Worm (Caenorhabditis elegans) whole organism, L4/young adult: ENCODE results near the gene M02F4.1.

Source experiments
- W03F9.2 ChIP-seq: fragments of 150-350 bp; optimal IDR thresholded peaks from 2 replicates; lab custom pipeline; 2014; ENCODE audit warnings: missing biosample characterization, missing genetic modification characterization
- dao-5 ChIP-seq: sonication (generic microtip); optimal IDR thresholded peaks from 2 replicates; lab custom pipeline; 2016; ENCODE audit warnings: missing genotype, missing genetic modification characterization, moderate library complexity, missing compliant biosample characterization
- him-1 ChIP-seq: sonication (generic microtip); optimal IDR thresholded peaks from 2 replicates; lab custom pipeline; 2016; ENCODE audit warnings: missing genotype, missing genetic modification reagents, missing genetic modification characterization, missing compliant biosample characterization

- TF ChIP-seq him-1 (no peak), dao-5 (no peak), W03F9.2 (tag; lab: Kevin White, UChicago) (no peak)
Measured at ce11 chrX:3057656-3058055, 28.7 kb upstream of the M02F4.1 start.
